Fruit fly (Drosophila melanogaster): ENCODE measurements around the gene Mcm6.

Mcm6 gene

DNA sequence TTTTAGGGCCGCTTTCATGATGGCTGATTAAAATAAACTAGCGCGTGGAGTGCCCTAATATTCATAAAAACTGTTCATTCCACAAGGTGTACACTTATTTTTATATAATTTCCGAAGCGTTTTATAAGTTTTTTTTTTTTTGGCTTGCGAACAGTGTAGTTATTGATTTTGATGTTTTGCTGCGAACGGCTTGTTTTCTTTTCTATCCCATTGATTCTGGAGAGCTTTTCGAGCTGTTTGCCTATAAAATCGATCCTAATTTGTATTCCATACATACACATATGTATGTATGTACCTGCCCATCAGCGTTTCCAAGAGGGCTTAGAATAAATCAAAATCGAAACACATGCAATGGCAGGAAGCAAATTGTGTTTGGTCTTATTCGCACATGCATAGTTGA is 36.1 kb downstream of the Mcm6 start:
- no peak for TF ChIP-seq noc (tag; optimal IDR thresholded peaks at IDR 0.05)

DNA sequence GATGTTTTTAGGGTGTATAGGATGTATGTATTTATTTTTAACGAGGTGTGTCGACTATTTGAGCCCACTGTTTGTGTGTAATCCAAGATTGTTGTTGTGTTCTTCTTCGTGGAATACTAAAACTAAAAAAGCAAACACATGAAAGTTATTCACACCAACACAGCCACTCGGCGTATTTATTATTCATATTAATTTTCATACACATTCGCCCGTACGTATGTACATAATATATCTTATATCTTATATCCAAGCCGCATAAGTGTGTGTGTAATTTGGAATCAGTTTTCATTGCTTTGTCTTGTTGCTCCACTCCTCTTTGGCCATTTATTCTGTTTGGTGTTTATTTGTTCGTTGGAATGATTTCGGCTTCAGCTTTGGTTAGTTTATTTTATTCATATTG is 36.5 kb downstream of the Mcm6 start:
- TF ChIP-seq noc (tag; optimal IDR thresholded peaks at IDR 0.05): no peak

DNA sequence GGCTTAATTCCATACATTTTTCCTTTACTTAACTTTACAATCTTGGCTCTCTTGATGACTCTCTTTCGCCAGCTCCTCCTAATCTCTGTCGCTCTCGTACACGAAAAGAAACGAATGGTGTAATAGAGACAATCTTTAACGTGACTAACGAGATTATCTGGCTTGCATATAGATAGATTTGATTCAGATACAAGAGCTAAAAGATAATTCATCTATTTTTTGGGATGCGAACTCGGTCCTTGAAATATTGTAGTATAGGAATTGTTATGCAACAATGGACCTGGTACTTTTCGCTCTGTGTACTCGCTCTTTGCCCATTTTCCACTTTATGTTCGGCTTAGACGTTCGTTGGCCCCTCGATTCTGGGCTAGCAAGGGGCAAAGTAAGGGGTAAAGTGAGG is 37.1 kb downstream of the Mcm6 start:
- TF ChIP-seq noc (tag; optimal IDR thresholded peaks at IDR 0.05): peak; percentile 58

DNA sequence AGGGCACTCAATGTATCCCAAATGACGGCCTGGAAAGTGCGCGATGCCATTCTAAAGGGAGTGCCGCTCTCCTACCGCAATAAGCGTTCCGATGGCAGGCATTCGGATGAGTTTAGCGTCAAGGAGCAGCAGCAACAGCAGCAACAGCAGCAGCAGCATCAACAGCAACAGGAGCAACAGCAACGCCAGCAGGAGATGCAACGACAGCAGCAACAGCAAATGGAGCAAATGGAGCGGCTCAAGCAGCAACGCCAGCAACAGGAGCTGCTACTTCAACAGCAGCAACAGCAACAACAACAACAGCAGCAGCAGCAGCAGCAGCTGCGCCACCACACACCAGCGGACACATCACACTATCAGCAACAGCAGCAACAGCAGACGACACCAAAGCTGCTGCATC is 42.0 kb downstream of the Mcm6 start:
- TF ChIP-seq noc (tag; optimal IDR thresholded peaks at IDR 0.05): no peak

DNA sequence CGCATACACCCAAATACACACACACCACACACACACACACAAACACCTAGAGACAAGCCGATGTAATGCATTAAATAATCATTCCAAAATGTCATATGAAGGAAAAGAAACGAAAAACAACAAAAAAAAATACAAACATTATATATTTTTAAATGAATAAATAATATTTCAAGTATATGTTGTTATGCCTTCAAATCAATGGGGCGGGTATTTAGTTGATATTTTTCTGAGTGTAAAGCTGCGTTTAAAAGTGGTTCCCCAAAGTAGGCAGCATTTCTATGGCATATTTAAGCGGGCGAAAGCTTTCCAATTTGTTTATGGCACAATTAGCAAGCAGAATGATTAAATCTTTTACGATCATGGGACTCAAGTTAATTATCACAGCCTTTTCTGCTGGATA is 45.1 kb downstream of the Mcm6 start:
- TF ChIP-seq noc (tag; optimal IDR thresholded peaks at IDR 0.05): peak; percentile 39

DNA sequence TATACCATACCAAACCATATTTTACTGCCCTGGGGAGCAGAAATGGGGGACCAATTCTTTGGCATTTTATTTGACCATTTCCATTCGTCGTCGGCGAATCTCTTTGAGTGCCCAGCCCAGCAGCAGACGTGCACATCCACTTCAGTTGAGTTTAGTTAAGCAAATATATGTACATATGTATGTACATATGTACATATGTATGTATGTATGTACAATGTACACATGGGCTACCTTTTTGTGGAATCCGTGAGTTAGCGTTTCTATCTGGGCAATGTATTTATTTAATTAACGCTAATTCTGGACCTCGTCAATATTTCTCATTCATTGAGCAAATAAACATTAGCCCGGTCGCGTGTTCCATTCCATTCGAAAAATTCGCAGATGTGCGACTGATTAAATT is 45.8 kb downstream of the Mcm6 start:
- TF ChIP-seq noc (tag; optimal IDR thresholded peaks at IDR 0.05): no peak

DNA sequence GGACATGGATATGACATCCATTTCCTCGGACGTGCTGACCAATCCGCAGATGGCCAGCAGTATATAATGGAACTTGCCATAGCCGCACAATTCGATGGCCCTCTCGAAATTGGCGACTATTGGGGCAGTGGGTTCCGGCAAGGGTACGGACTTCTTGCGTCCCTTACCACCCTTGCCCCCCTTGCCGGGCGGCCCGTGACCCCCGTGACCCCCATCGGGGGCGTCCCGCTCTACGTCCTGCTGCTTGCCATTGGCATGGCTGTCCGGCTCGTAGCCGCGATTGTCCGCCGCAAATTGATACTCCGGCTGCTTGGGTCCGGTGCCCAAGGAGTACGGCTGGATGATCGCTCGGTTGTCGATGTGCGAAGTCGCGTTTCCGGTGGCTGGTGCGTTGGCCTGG is 49.4 kb downstream of the Mcm6 start:
- no peak for TF ChIP-seq noc (tag; optimal IDR thresholded peaks at IDR 0.05)

DNA sequence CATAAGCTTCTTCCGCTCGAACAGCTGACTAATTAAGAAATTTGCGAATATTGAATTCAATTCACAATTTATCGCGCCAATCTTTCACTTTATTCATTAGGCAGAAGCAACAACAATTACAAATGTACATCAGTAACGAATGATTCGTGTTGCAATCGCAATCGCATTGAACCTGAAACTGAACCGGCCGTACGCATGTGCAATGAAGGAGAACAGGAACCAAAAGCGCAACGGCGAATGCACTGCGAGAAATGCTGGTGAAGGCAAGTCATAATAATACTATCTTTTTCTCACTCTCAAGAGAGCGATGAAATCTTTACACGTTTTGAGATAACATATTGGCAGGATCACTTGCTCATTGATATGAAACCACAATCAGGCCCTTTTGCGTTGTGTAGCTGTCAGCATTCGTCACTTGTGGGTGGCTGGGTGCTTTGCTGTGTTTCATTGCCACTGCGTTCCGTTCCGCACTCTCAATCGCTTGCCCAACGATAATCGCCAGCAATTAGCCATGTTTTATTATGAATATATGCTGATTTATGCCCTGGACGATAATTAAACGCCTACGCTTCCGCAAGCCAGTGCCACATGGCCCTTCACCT is 50.8 kb downstream of the Mcm6 start:
- TF ChIP-seq noc (tag; optimal IDR thresholded peaks at IDR 0.05): no peak

All from whole organism, larva.